Fruit fly (Drosophila melanogaster): Measurements from ENCODE around the gene rb.

DNA sequence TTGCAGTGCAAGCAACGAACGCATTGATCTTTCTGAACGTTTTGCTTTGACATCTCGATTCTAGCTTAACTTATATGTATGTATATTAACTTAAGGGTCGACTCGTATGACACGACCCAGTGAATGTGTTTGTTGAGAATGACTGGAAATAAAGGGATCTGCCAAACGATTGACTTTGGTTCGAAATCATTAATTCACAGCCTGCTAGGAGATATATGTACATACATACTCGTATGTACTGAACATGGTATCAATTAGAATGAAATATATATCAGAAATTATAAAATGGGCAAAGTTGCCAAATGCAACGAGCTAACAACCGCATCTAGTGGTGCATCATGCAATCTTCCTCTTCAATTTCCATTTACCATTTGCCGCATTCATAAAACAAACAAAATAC is 31.4 kb upstream of the rb start, which contains the start of gene CG12684:
- TF ChIP-seq CG10348 (GFP tag; IDR thresholded peaks at IDR 0.05) (no peak), Ets98B (GFP tag; IDR thresholded peaks at IDR 0.05) (no peak), CG9948 (tag; optimal IDR thresholded peaks at IDR 0.05) (no peak), Pif1A (GFP tag; optimal IDR thresholded peaks at IDR 0.05) (no peak), CG4496 (GFP tag; IDR thresholded peaks at IDR 0.05) (no peak), gl (tag; optimal IDR thresholded peaks at IDR 0.05) (no peak), CG14655 (GFP tag; optimal IDR thresholded peaks at IDR 0.05) (no peak), CG13204 (GFP tag; optimal IDR thresholded peaks at IDR 0.05) (no peak), D1 (tag; optimal IDR thresholded peaks at IDR 0.05) (no peak), fd96Ca (GFP tag; IDR thresholded peaks at IDR 0.05) (no peak)
